Worm (Caenorhabditis elegans): ENCODE results near the gene gipc-1.

DNA sequence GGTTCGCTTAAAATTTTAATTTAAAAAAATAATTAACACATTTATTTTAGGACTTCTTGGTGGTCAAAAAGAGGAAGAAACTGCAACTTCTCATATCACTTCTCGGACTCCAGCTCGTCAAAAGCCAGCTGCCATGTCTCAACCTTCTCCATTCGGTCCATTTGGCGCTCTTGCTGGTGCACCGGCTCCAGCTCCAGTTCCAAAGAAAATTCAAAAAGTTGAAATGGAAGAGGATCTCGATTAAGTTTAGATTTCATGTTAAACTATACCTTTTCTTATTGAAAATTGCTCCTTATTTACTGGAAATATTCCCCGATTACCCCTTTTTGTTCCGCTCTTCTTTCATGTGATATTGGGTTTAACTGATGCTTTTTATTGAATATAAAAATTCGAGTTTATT, 43.2 kb downstream of the gipc-1 start:
- TF ChIP-seq nfya-1 (tag; optimal IDR thresholded peaks at IDR 0.05; ENCODE audit: borderline replicate concordance, insufficient read depth) (no peak), K12H6.12 (tag; optimal IDR thresholded peaks at IDR 0.05) (no peak), Y56A3A.18 (GFP tag; IDR thresholded peaks at IDR 0.05) (no peak), Y67H2A.10 (GFP tag; conservative IDR thresholded peaks at IDR 0.05) (no peak), sptf-2 (GFP tag; optimal IDR thresholded peaks at IDR 0.05) (no peak), tbx-9 (tag; optimal IDR thresholded peaks at IDR 0.05; ENCODE audit: borderline replicate concordance) (no peak), lin-26 (GFP tag; IDR thresholded peaks at IDR 0.05) (no peak), T07F8.4 (tag; optimal IDR thresholded peaks at IDR 0.05) (no peak), madf-8 (GFP tag; conservative IDR thresholded peaks at IDR 0.05) (no peak), ztf-25 (GFP tag; IDR thresholded peaks at IDR 0.05) (no peak), attf-5 (GFP tag; optimal IDR thresholded peaks at IDR 0.05) (no peak), chd-7 (tag; optimal IDR thresholded peaks at IDR 0.05) (no peak), unc-62 (GFP tag; optimal IDR thresholded peaks at IDR 0.05) (no peak), ets-4 (GFP tag; optimal IDR thresholded peaks at IDR 0.05) (no peak)

Data from whole organism, young adult.